Worm (Caenorhabditis elegans) whole organism, L4/young adult: ENCODE results near the gene F53H4.6.

Experiments used
- W03F9.2 ChIP-seq: fragments of 150-350 bp; optimal IDR thresholded peaks from 2 replicates; lab custom pipeline; 2014; ENCODE audit warnings: missing biosample characterization, missing genetic modification characterization
- dao-5 ChIP-seq: sonication (generic microtip); optimal IDR thresholded peaks from 2 replicates; lab custom pipeline; 2016; ENCODE audit warnings: missing genotype, missing genetic modification characterization, moderate library complexity, missing compliant biosample characterization

F53H4.6 gene

ce11 chrX:15804072-15804471 lies 56.3 kb downstream of the F53H4.6 start, which contains the start of gene Y7A5A.7:
Gene Y7A5A.7 (minus strand): TSS chrX:15804172.
- TF ChIP-seq W03F9.2 (tag; lab: Kevin White, UChicago), result no peak
- TF ChIP-seq dao-5 (tag; lab: Kevin White, UChicago), result no peak
